Fruit fly (Drosophila melanogaster) whole organism, embryonic: ENCODE data around the gene CG9471.

Source experiments
- Awh ChIP-seq: fragments of 200-800 bp; sonication (Bioruptor generic); IDR thresholded peaks from 2 replicates; pipeline ENCODE4, ENCODE4 v1.3.6; 2022; ENCODE audit warnings: missing biosample characterization, missing genetic modification characterization
- CG11398 ChIP-seq: fragments of 200-800 bp; sonication (Bioruptor generic); optimal IDR thresholded peaks from 2 replicates; lab custom pipeline; 2016; ENCODE audit warnings: missing biosample characterization, missing genetic modification characterization
- CG11696 ChIP-seq: fragments of 200-800 bp; sonication (Bioruptor generic); IDR thresholded peaks from 2 replicates; pipeline ENCODE4 v1.3.6; 2022; ENCODE audit warnings: missing biosample characterization, missing genetic modification characterization
- CG12391 ChIP-seq: fragments of 200-800 bp; sonication (Bioruptor generic); optimal IDR thresholded peaks from 3 replicates; lab custom pipeline; 2018; ENCODE audit warnings: missing biosample characterization, mild to moderate bottlenecking, missing genetic modification characterization, moderate library complexity
- CG12942 ChIP-seq: fragments of 200-800 bp; sonication (Bioruptor generic); optimal IDR thresholded peaks from 3 replicates; lab custom pipeline; 2016; ENCODE audit warnings: missing biosample characterization, missing genetic modification characterization
- CG15011 ChIP-seq: fragments of 200-800 bp; sonication (Bioruptor generic); optimal IDR thresholded peaks from 3 replicates; lab custom pipeline; 2018; ENCODE audit warnings: missing biosample characterization, mild to moderate bottlenecking, missing genetic modification characterization
- CG1603 ChIP-seq: fragments of 200-800 bp; sonication (Bioruptor generic); optimal IDR thresholded peaks from 2 replicates; lab custom pipeline; 2019; ENCODE audit warnings: missing biosample characterization, mild to moderate bottlenecking, missing genetic modification characterization, moderate library complexity
- CG17361 ChIP-seq: fragments of 200-800 bp; sonication (Bioruptor generic); IDR thresholded peaks from 3 replicates; pipeline ENCODE4 v1.3.6; 2022; ENCODE audit warnings: missing biosample characterization, missing genetic modification characterization
- CG17612 ChIP-seq: fragments of 200-800 bp; sonication (Bioruptor generic); IDR thresholded peaks from 2 replicates; pipeline ENCODE4 v1.3.6; 2022; ENCODE audit warnings: missing biosample characterization, missing genetic modification characterization
- CG2199 ChIP-seq: fragments of 200-800 bp; sonication (Bioruptor generic); IDR thresholded peaks from 3 replicates; pipeline ENCODE4 v1.3.6; 2022; ENCODE audit warnings: missing biosample characterization, missing genetic modification characterization
- CG31441 ChIP-seq: fragments of 200-800 bp; sonication (Bioruptor generic); IDR thresholded peaks from 2 replicates; pipeline ENCODE4 v1.3.6; 2022; ENCODE audit warnings: missing biosample characterization, missing genetic modification characterization
- CG32532 ChIP-seq: fragments of 200-800 bp; sonication (Bioruptor generic); IDR thresholded peaks from 2 replicates; pipeline ENCODE4 v1.3.6; 2022; ENCODE audit warnings: missing biosample characterization, missing genetic modification characterization
- CG32767 ChIP-seq: fragments of 200-800 bp; sonication (Bioruptor generic); IDR thresholded peaks from 2 replicates; pipeline ENCODE4 v1.3.6; 2022; ENCODE audit warnings: missing biosample characterization, missing genetic modification characterization
- CG3407 ChIP-seq: fragments of 200-800 bp; sonication (Bioruptor generic); optimal IDR thresholded peaks from 2 replicates; lab custom pipeline; 2018; ENCODE audit warnings: missing biosample characterization, mild to moderate bottlenecking, missing genetic modification characterization
- CG34422 ChIP-seq: fragments of 200-800 bp; sonication (Bioruptor generic); IDR thresholded peaks from 3 replicates; pipeline ENCODE4 v1.3.6; 2022; ENCODE audit warnings: missing biosample characterization, missing genetic modification characterization
- CG4282 ChIP-seq: fragments of 200-800 bp; sonication (Bioruptor generic); optimal IDR thresholded peaks from 2 replicates; lab custom pipeline; 2016; ENCODE audit warnings: missing biosample characterization, missing genetic modification characterization
- CG4424 ChIP-seq: fragments of 200-800 bp; sonication (Bioruptor generic); optimal IDR thresholded peaks from 3 replicates; lab custom pipeline; 2016; ENCODE audit warnings: missing biosample characterization, missing genetic modification characterization
- CG4854 ChIP-seq: fragments of 200-800 bp; sonication (Bioruptor generic); optimal IDR thresholded peaks from 2 replicates; lab custom pipeline; 2016; ENCODE audit warnings: missing biosample characterization, missing genetic modification characterization, inconsistent platforms
- CG6765 ChIP-seq: fragments of 200-800 bp; sonication (Bioruptor generic); optimal IDR thresholded peaks from 3 replicates; lab custom pipeline; 2017; ENCODE audit warnings: missing biosample characterization, mild to moderate bottlenecking, missing genetic modification characterization
- CG8089 ChIP-seq: fragments of 200-800 bp; sonication (Bioruptor generic); optimal IDR thresholded peaks from 3 replicates; lab custom pipeline; 2016; ENCODE audit warnings: missing biosample characterization, missing genetic modification characterization
- Camta ChIP-seq: fragments of 200-800 bp; sonication (Bioruptor generic); optimal IDR thresholded peaks from 2 replicates; lab custom pipeline; 2016; ENCODE audit warnings: missing biosample characterization, missing genetic modification characterization
- D ChIP-seq, 2 experiments: fragments of 200-800 bp in 1 of 2; fragments of >200 bp in 1 of 2; sonication (Bioruptor generic) in 1 of 2; optimal IDR thresholded peaks; 2 replicates in 1 of 2; 3 replicates in 1 of 2; lab custom pipeline; 2017; ENCODE audit warnings: mild to moderate bottlenecking in 1 of 2, missing biosample characterization in 1 of 2, missing genetic modification characterization in 1 of 2, missing genetic modification reagents in 1 of 2
- D19A ChIP-seq: fragments of 200-800 bp; optimal IDR thresholded peaks from 3 replicates; lab custom pipeline; 2019; ENCODE audit warnings: missing biosample characterization, mild to moderate bottlenecking, missing genetic modification characterization, moderate library complexity
- D19B ChIP-seq: fragments of 200-800 bp; sonication (Bioruptor generic); optimal IDR thresholded peaks from 2 replicates; lab custom pipeline; 2017; ENCODE audit warnings: missing biosample characterization, mild to moderate bottlenecking, missing genetic modification characterization
- Fer1 ChIP-seq: fragments of 200-800 bp; sonication (Bioruptor generic); optimal IDR thresholded peaks from 2 replicates; lab custom pipeline; 2017; ENCODE audit warnings: missing biosample characterization, mild to moderate bottlenecking, missing genetic modification characterization
- NC2β ChIP-seq: fragments of 200-800 bp; sonication (Bioruptor generic); optimal IDR thresholded peaks from 2 replicates; lab custom pipeline; 2016; ENCODE audit warnings: missing biosample characterization, missing genetic modification characterization
- NfI ChIP-seq: fragments of 200-800 bp; sonication (Bioruptor generic); optimal IDR thresholded peaks from 3 replicates; lab custom pipeline; 2018; ENCODE audit warnings: missing biosample characterization, mild to moderate bottlenecking, missing genetic modification characterization, moderate library complexity
- Opbp ChIP-seq: fragments of 200-800 bp; sonication (Bioruptor generic); IDR thresholded peaks from 3 replicates; pipeline ENCODE4 v1.3.6; 2022; ENCODE audit warnings: missing biosample characterization, missing genetic modification characterization; ENCODE audit not compliant: partially characterized antibody
- Rfx ChIP-seq: fragments of 200-800 bp; sonication (Bioruptor generic); IDR thresholded peaks from 2 replicates; pipeline ENCODE4 v1.3.6; 2022; ENCODE audit warnings: missing biosample characterization, missing genetic modification characterization
- Side ChIP-seq: fragments of 200-800 bp; sonication (Bioruptor generic); optimal IDR thresholded peaks from 2 replicates; lab custom pipeline; 2016; ENCODE audit warnings: missing biosample characterization, missing genetic modification characterization
- Vsx1 ChIP-seq: fragments of 200-800 bp; sonication (Bioruptor generic); optimal IDR thresholded peaks from 2 replicates; lab custom pipeline; 2017; ENCODE audit warnings: missing biosample characterization, mild to moderate bottlenecking, missing genetic modification characterization, missing genetic modification reagents
- YL-1 ChIP-seq: fragments of 200-800 bp; sonication (Bioruptor generic); optimal IDR thresholded peaks from 3 replicates; lab custom pipeline; 2017; ENCODE audit warnings: missing biosample characterization, mild to moderate bottlenecking, missing genetic modification characterization
- bcd ChIP-seq: fragments of 200-800 bp; sonication (Bioruptor generic); optimal IDR thresholded peaks from 2 replicates; lab custom pipeline; 2017; ENCODE audit warnings: missing biosample characterization, mild to moderate bottlenecking, missing genetic modification characterization
- crc ChIP-seq: fragments of 200-800 bp; sonication (Bioruptor generic); optimal IDR thresholded peaks from 2 replicates; lab custom pipeline; 2016; ENCODE audit warnings: missing biosample characterization, missing genetic modification characterization
- croc ChIP-seq: fragments of 200-800 bp; sonication (Bioruptor generic); conservative IDR thresholded peaks from 3 replicates; pipeline ENCODE4 v1.3.6; 2022; ENCODE audit warnings: missing biosample characterization, missing genetic modification characterization
- esg ChIP-seq: fragments of 200-800 bp; sonication (Bioruptor generic); conservative IDR thresholded peaks from 2 replicates; pipeline ENCODE4 v1.3.6; 2022; ENCODE audit warnings: missing biosample characterization, missing genetic modification characterization
- eve ChIP-seq, 2 experiments: fragments of >200 bp; optimal IDR thresholded peaks; 2 replicates each; lab custom pipeline; 2017; ENCODE audit warnings: missing biosample characterization in 2 of 2, missing genetic modification characterization in 2 of 2
- fru ChIP-seq: fragments of >200 bp; optimal IDR thresholded peaks from 2 replicates; lab custom pipeline; 2017
- jing ChIP-seq: fragments of 200-800 bp; sonication (Bioruptor generic); optimal IDR thresholded peaks from 2 replicates; lab custom pipeline; 2018; ENCODE audit warnings: missing biosample characterization, mild to moderate bottlenecking, missing genetic modification characterization
- maf-S ChIP-seq: fragments of 200-800 bp; sonication (Bioruptor generic); optimal IDR thresholded peaks from 2 replicates; lab custom pipeline; 2016; ENCODE audit warnings: missing biosample characterization, missing genetic modification characterization
- pnt ChIP-seq: fragments of 200-800 bp; sonication (Bioruptor generic); optimal IDR thresholded peaks from 3 replicates; lab custom pipeline; 2016; ENCODE audit warnings: missing biosample characterization, missing genetic modification characterization
- pzg ChIP-seq: fragments of 200-800 bp; sonication (Bioruptor generic); optimal IDR thresholded peaks from 3 replicates; lab custom pipeline; 2018; ENCODE audit warnings: missing biosample characterization, mild to moderate bottlenecking, missing genetic modification characterization, moderate library complexity
- row ChIP-seq: fragments of 200-800 bp; sonication (Bioruptor generic); IDR thresholded peaks from 3 replicates; pipeline ENCODE4 v1.3.6; 2022; ENCODE audit warnings: missing biosample characterization, missing genetic modification characterization
- schlank ChIP-seq: fragments of 200-800 bp; sonication (Bioruptor generic); optimal IDR thresholded peaks from 2 replicates; lab custom pipeline; 2018; ENCODE audit warnings: missing biosample characterization, mild to moderate bottlenecking, missing genetic modification characterization
- tgo ChIP-seq: fragments of 200-800 bp; sonication (Bioruptor generic); IDR thresholded peaks from 3 replicates; pipeline ENCODE4 v1.3.6; 2022; ENCODE audit warnings: missing biosample characterization, missing genetic modification characterization
- wek ChIP-seq: fragments of 200-800 bp; sonication (Bioruptor generic); optimal IDR thresholded peaks from 3 replicates; lab custom pipeline; 2018; ENCODE audit warnings: missing biosample characterization, mild to moderate bottlenecking, missing genetic modification characterization, moderate library complexity

The CG9471 gene

dm6 chr3R:9762955-9763931 is 8.1 kb downstream of the CG9471 start, which contains the start of the genes Snap24 and CG8478 (continued):
- TF ChIP-seq Rfx (no peak), pzg (GFP tag; lab: Kevin White, UChicago) (peak; percentile 61), YL-1 (GFP tag; lab: Kevin White, UChicago) (peak; percentile 8), wek (GFP tag; lab: Kevin White, UChicago) (no peak), CG4854 (GFP tag; lab: Kevin White, UChicago) (no peak)

dm6 chr3R:9759360-9760191 is 11.8 kb downstream of the CG9471 start, which contains the start of gene Mpi:
Gene Mpi, plus strand, starts transcription at chr3R:9759622.
- TF ChIP-seq CG2199 (GFP tag; lab: Robert Waterston, UW) (no peak), schlank (tag; lab: Kevin White, UChicago) (no peak), row (peak; percentile 92), pnt (no peak), CG17361 (GFP tag; lab: Robert Waterston, UW) (no peak; the same call in 1 of the 3 replicates), D (optimal IDR thresholded peaks at IDR 0.05; lab: Kevin White, UChicago) (peak; percentile 21), D (GFP tag; optimal IDR thresholded peaks at IDR 0.05; lab: Kevin White, UChicago) (no peak), CG31441 (no peak), CG32532 (GFP tag; lab: Robert Waterston, UW) (peak; percentile 42), CG15011 (GFP tag; lab: Kevin White, UChicago) (no peak), fru (lab: Kevin White, UChicago) (no peak), CG4424 (GFP tag; lab: Kevin White, UChicago) (peak; percentile 27), NfI (GFP tag; lab: Kevin White, UChicago) (no peak), croc (GFP tag; lab: Robert Waterston, UW) (no peak), tgo (GFP tag; lab: Robert Waterston, UW) (no peak), CG3407 (GFP tag; lab: Kevin White, UChicago) (no peak), esg (GFP tag; lab: Robert Waterston, UW) (no peak), CG6765 (GFP tag; lab: Kevin White, UChicago) (no peak), Opbp (GFP tag; lab: Robert Waterston, UW) (no peak), CG12942 (peak; percentile 29), D19B (GFP tag; lab: Kevin White, UChicago) (no peak), CG34422 (0 out of 3 replicates have a peak, but pooled peaks have one; percentile 30), Fer1 (GFP tag; lab: Kevin White, UChicago) (peak; percentile 43), crc (no peak), Camta (GFP tag; lab: Kevin White, UChicago) (no peak), maf-S (GFP tag; lab: Kevin White, UChicago) (no peak), CG17612 (no peak), CG4282 (GFP tag; lab: Kevin White, UChicago) (no peak), CG8089 (no peak), D19A (tag; lab: Kevin White, UChicago) (peak; percentile 100), jing (GFP tag; lab: Kevin White, UChicago) (no peak), NC2β (GFP tag; lab: Kevin White, UChicago) (no peak), eve (GFP tag; optimal IDR thresholded peaks at IDR 0.05; lab: Kevin White, UChicago) (no peak), CG1603 (tag; lab: Kevin White, UChicago) (peak; percentile 60), CG11398 (GFP tag; lab: Kevin White, UChicago) (no peak), Side (GFP tag; lab: Kevin White, UChicago) (no peak), CG11696 (GFP tag; lab: Robert Waterston, UW) (no peak), CG12391 (peak; percentile 50), CG32767 (GFP tag; lab: Robert Waterston, UW) (no peak), Awh (GFP tag; lab: Robert Waterston, UW) (no peak), Vsx1 (GFP tag; lab: Kevin White, UChicago) (no peak), bcd (GFP tag; lab: Kevin White, UChicago) (no peak)
